Fruit fly (Drosophila melanogaster): Measurements from ENCODE around the gene ple.

dm6 chr3L:6764535-6765187 lies 45.3 kb upstream of the ple start:
- TF ChIP-seq pan (optimal IDR thresholded peaks at IDR 0.05) = no peak
- no peak for TF ChIP-seq dl (GFP tag; optimal IDR thresholded peaks at IDR 0.05; ENCODE audit: insufficient read depth in 1 of 2, partially characterized antibody in 2 of 2)
- TF ChIP-seq woc (GFP tag; optimal IDR thresholded peaks at IDR 0.05) = no peak
- TF ChIP-seq CG32264 (GFP tag; optimal IDR thresholded peaks at IDR 0.05) = no peak
- no peak for TF ChIP-seq OdsH (GFP tag; optimal IDR thresholded peaks at IDR 0.05)
- no peak for TF ChIP-seq Hr78 (GFP tag; optimal IDR thresholded peaks at IDR 0.05)
- TF ChIP-seq sage (GFP tag; optimal IDR thresholded peaks at IDR 0.05) = no peak
- TF ChIP-seq brk (GFP tag; optimal IDR thresholded peaks at IDR 0.05) = no peak
- TF ChIP-seq HLH106 (tag; optimal IDR thresholded peaks at IDR 0.05) = no peak
- no peak for TF ChIP-seq rgr (GFP tag; optimal IDR thresholded peaks at IDR 0.05)

Measured in whole organism, wandering third instar larva.